Worm (Caenorhabditis elegans) whole organism, L4 larva: Measurements from ENCODE around the gene C24H11.1.
A peak's percentile ranks its signal among the peaks of the same experiment; 100 is the strongest.

ENCODE experiments used
- D1046.2 ChIP-seq: fragments of 200-800 bp; sonication (Bioruptor generic); IDR thresholded peaks from 2 replicates; pipeline ENCODE4 v1.3.6; 2022; ENCODE audit warnings: missing genetic modification characterization, missing compliant biosample characterization
- F37D6.2 ChIP-seq: sonication (generic microtip); optimal IDR thresholded peaks from 2 replicates; lab custom pipeline; 2016; ENCODE audit warnings: mild to moderate bottlenecking, missing genetic modification characterization, missing compliant biosample characterization
- F44E2.7 ChIP-seq: fragments of 200-800 bp; sonication (Bioruptor generic); IDR thresholded peaks from 2 replicates; pipeline ENCODE4 v2.1.2; 2022; ENCODE audit warnings: missing genetic modification characterization, missing compliant biosample characterization
- F49E8.2 ChIP-seq: sonication (generic microtip); optimal IDR thresholded peaks from 2 replicates; lab custom pipeline; 2016; ENCODE audit warnings: missing compliant biosample characterization, mild to moderate bottlenecking, missing genetic modification characterization, borderline replicate concordance
- Y105C5A.15 ChIP-seq: fragments of 200-800 bp; sonication (Bioruptor generic); IDR thresholded peaks from 2 replicates; pipeline ENCODE4 v1.3.6; 2022; ENCODE audit warnings: missing genetic modification characterization, missing compliant biosample characterization
- Y5F2A.4 ChIP-seq: fragments of 200-800 bp; sonication (Bioruptor generic); optimal IDR thresholded peaks from 2 replicates; lab custom pipeline; 2018; ENCODE audit warnings: mild to moderate bottlenecking, missing genetic modification characterization, missing compliant biosample characterization
- aha-1 ChIP-seq: fragments of 150-350 bp; peaks from one replicate; lab custom pipeline; 2014; ENCODE audit warnings: missing biosample characterization, missing genetic modification characterization
- aly-2 ChIP-seq: sonication (generic microtip); optimal IDR thresholded peaks from 2 replicates; lab custom pipeline; 2018; ENCODE audit warnings: missing biosample characterization, missing genetic modification characterization
- arid-1 ChIP-seq: fragments of 200-800 bp; sonication (Bioruptor generic); conservative IDR thresholded peaks from 2 replicates; pipeline ENCODE4 v1.3.6; 2022; ENCODE audit warnings: missing genetic modification reagents, missing genetic modification characterization, missing compliant biosample characterization
- ceh-82 ChIP-seq: sonication (generic microtip); optimal IDR thresholded peaks from 2 replicates; lab custom pipeline; 2017; ENCODE audit warnings: missing biosample characterization, missing genetic modification characterization
- cey-2 ChIP-seq: sonication (generic microtip); optimal IDR thresholded peaks from 3 replicates; lab custom pipeline; 2017; ENCODE audit warnings: missing genetic modification characterization, mild to moderate bottlenecking, missing compliant biosample characterization, antibody characterized with exemption, borderline replicate concordance; ENCODE audit not compliant: insufficient read depth
- daf-16 ChIP-seq, 3 experiments: sonication (generic microtip); optimal IDR thresholded peaks; 2 replicates each; lab custom pipeline; 2016 to 2017; ENCODE audit warnings: missing genetic modification characterization in 3 of 3, missing genetic modification reagents in 3 of 3, mild to moderate bottlenecking in 2 of 3, missing compliant biosample characterization in 2 of 3, missing biosample characterization in 1 of 3, moderate library complexity in 1 of 3
- daf-19 ChIP-seq: fragments of 200-800 bp; sonication (Bioruptor generic); conservative IDR thresholded peaks from 2 replicates; pipeline ENCODE4 v1.3.6; 2022; ENCODE audit warnings: missing genetic modification characterization, missing compliant biosample characterization
- dpl-1 ChIP-seq: fragments of 150-350 bp; optimal IDR thresholded peaks from 2 replicates; lab custom pipeline; 2014; ENCODE audit warnings: missing biosample characterization, missing genetic modification reagents, missing genetic modification characterization
- fos-1 ChIP-seq: fragments of 150-350 bp; optimal IDR thresholded peaks from 2 replicates; lab custom pipeline; 2014; ENCODE audit warnings: missing biosample characterization, missing genetic modification characterization
- gei-8 ChIP-seq: fragments of 200-800 bp; sonication (Bioruptor generic); optimal IDR thresholded peaks from 2 replicates; lab custom pipeline; 2018; ENCODE audit warnings: mild to moderate bottlenecking, missing genetic modification characterization, missing compliant biosample characterization
- jun-1 ChIP-seq: fragments of 150-350 bp; optimal IDR thresholded peaks from 2 replicates; lab custom pipeline; 2014; ENCODE audit warnings: missing biosample characterization, missing genetic modification reagents, missing genetic modification characterization
- lim-7 ChIP-seq: fragments of 200-800 bp; sonication (Bioruptor generic); IDR thresholded peaks from 2 replicates; pipeline ENCODE4 v1.3.6; 2022; ENCODE audit warnings: missing genetic modification characterization, missing compliant biosample characterization
- lin-15B ChIP-seq: fragments of 150-350 bp; sonication (generic microtip); optimal IDR thresholded peaks from 3 replicates; lab custom pipeline; 2014; ENCODE audit warnings: missing biosample characterization, missing genetic modification characterization
- lin-38 ChIP-seq: fragments of 200-800 bp; sonication (Bioruptor generic); IDR thresholded peaks from 2 replicates; pipeline ENCODE4 v1.3.6; 2022; ENCODE audit warnings: missing genetic modification reagents, missing genetic modification characterization, missing compliant biosample characterization
- lsy-2 ChIP-seq, 2 experiments: fragments of 150-350 bp in 1 of 2; sonication (generic microtip) in 1 of 2; optimal IDR thresholded peaks; 2 replicates each; lab custom pipeline; 2014 to 2017; ENCODE audit warnings: missing biosample characterization in 2 of 2, missing genetic modification characterization in 2 of 2
- madf-9 ChIP-seq: fragments of 200-800 bp; sonication (Bioruptor generic); conservative IDR thresholded peaks from 2 replicates; pipeline ENCODE4 v1.3.6; 2022; ENCODE audit warnings: missing genetic modification reagents, missing genetic modification characterization, missing compliant biosample characterization
- mep-1 ChIP-seq: fragments of 150-350 bp; sonication (generic microtip); optimal IDR thresholded peaks from 3 replicates; lab custom pipeline; 2014; ENCODE audit warnings: missing biosample characterization, missing genetic modification characterization
- mes-2 ChIP-seq: sonication (generic microtip); optimal IDR thresholded peaks from 2 replicates; lab custom pipeline; 2016; ENCODE audit warnings: missing genotype, mild to moderate bottlenecking, missing genetic modification characterization, missing compliant biosample characterization; ENCODE audit not compliant: poor library complexity, severe bottlenecking
- mxl-2 ChIP-seq: fragments of 200-800 bp; sonication (Bioruptor generic); conservative IDR thresholded peaks from 2 replicates; pipeline ENCODE4 v1.3.6; 2022; ENCODE audit warnings: missing genetic modification reagents, missing genetic modification characterization, missing compliant biosample characterization
- nhr-10 ChIP-seq: fragments of 150-350 bp; optimal IDR thresholded peaks from 2 replicates; lab custom pipeline; 2014; ENCODE audit warnings: missing biosample characterization, missing genetic modification characterization
- nhr-25 ChIP-seq: sonication (generic microtip); optimal IDR thresholded peaks from 2 replicates; lab custom pipeline; 2017; ENCODE audit warnings: missing genetic modification characterization, mild to moderate bottlenecking, missing compliant biosample characterization, antibody characterized with exemption, moderate library complexity, borderline replicate concordance; ENCODE audit not compliant: insufficient read depth
- nhr-28 ChIP-seq: fragments of 150-350 bp; optimal IDR thresholded peaks from 2 replicates; lab custom pipeline; 2014; ENCODE audit warnings: missing biosample characterization, missing genetic modification characterization
- nhr-41 ChIP-seq: fragments of 200-800 bp; sonication (Bioruptor generic); IDR thresholded peaks from 2 replicates; pipeline ENCODE4 v1.3.6; 2022; ENCODE audit warnings: missing genetic modification reagents, missing genetic modification characterization, missing compliant biosample characterization
- nhr-6 ChIP-seq: fragments of 150-350 bp; optimal IDR thresholded peaks from 2 replicates; lab custom pipeline; 2014; ENCODE audit warnings: missing biosample characterization, missing genetic modification characterization
- nhr-76 ChIP-seq: fragments of 150-350 bp; optimal IDR thresholded peaks from 2 replicates; lab custom pipeline; 2014; ENCODE audit warnings: missing biosample characterization, missing genetic modification characterization
- nhr-77 ChIP-seq: fragments of 150-350 bp; optimal IDR thresholded peaks from 2 replicates; lab custom pipeline; 2014; ENCODE audit warnings: missing biosample characterization, missing genetic modification characterization
- php-3 ChIP-seq: fragments of 200-800 bp; sonication (Bioruptor generic); IDR thresholded peaks from 2 replicates; pipeline ENCODE4 v1.3.6; 2022; ENCODE audit warnings: missing genetic modification reagents, missing genetic modification characterization, missing compliant biosample characterization
- pqm-1 ChIP-seq: sonication (generic microtip); optimal IDR thresholded peaks from 2 replicates; lab custom pipeline; 2017; ENCODE audit warnings: missing biosample characterization, missing genetic modification characterization
- saeg-2 ChIP-seq: fragments of 200-800 bp; sonication (Bioruptor generic); IDR thresholded peaks from 2 replicates; pipeline ENCODE4 v1.3.6; 2022; ENCODE audit warnings: missing genetic modification reagents, missing genetic modification characterization, missing compliant biosample characterization
- set-16 ChIP-seq: fragments of 200-800 bp; sonication (Bioruptor generic); IDR thresholded peaks from 2 replicates; pipeline ENCODE4 v1.3.6; 2022; ENCODE audit warnings: missing genetic modification reagents, missing genetic modification characterization, missing compliant biosample characterization
- skn-1 ChIP-seq: fragments of 150-350 bp; optimal IDR thresholded peaks from 2 replicates; lab custom pipeline; 2014; ENCODE audit warnings: missing biosample characterization, missing genetic modification characterization
- spr-3 ChIP-seq: fragments of 200-800 bp; sonication (Bioruptor generic); optimal IDR thresholded peaks from 2 replicates; lab custom pipeline; 2018; ENCODE audit warnings: mild to moderate bottlenecking, missing genetic modification characterization, missing compliant biosample characterization
- unc-130 ChIP-seq: sonication (generic microtip); optimal IDR thresholded peaks from 2 replicates; lab custom pipeline; 2016; ENCODE audit warnings: missing genetic modification reagents, missing genetic modification characterization, missing compliant biosample characterization
- unc-39 ChIP-seq: sonication (generic microtip); optimal IDR thresholded peaks from 2 replicates; lab custom pipeline; 2017; ENCODE audit warnings: missing biosample characterization, missing genetic modification characterization
- unc-62 ChIP-seq, 3 experiments: fragments of 150-350 bp in 1 of 3; sonication (generic microtip); optimal IDR thresholded peaks in 2 of 3; peaks in 1 of 3; 1 replicate in 1 of 3; 2 replicates in 2 of 3; lab custom pipeline; 2014 to 2017; ENCODE audit warnings: missing biosample characterization in 3 of 3, missing genetic modification characterization in 3 of 3, missing genetic modification reagents in 3 of 3, missing genotype in 1 of 3
- zfp-3 ChIP-seq: fragments of 200-800 bp; sonication (Bioruptor generic); conservative IDR thresholded peaks from 2 replicates; pipeline ENCODE4 v1.3.6; 2022; ENCODE audit warnings: missing genetic modification reagents, missing genetic modification characterization, missing compliant biosample characterization
- zip-2 ChIP-seq: fragments of 150-350 bp; optimal IDR thresholded peaks from 2 replicates; lab custom pipeline; 2014; ENCODE audit warnings: missing biosample characterization, missing genetic modification characterization

Gene C24H11.1

DNA sequence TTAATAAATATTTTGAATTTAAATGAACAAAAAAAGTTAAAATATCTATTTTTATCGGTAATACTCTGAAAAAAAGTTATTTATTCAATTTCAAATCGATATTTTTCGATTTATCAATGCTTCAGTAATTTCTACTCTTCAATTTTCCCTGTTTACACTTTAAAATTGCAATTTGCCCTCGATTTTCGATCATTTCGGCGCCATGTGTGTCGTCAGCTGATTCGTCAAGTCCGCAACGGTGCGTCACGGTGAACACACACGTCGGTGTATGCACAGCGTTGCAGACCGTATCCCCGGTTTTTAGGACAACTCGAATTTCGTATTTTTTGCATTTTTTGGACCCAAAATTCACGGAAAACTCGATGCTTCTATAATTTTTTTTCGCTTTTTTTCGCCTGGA lies 35.8 kb downstream of the C24H11.1 start, which contains the start of gene C18D11.3 (continued):
- TF ChIP-seq ceh-82 (no peak), daf-19 (no peak), unc-62 (GFP tag; optimal IDR thresholded peaks at IDR 0.05 in 1 of 2; lab: Kevin White, UChicago) (peak in 1 of 2 experiments; percentile 97), unc-62 (tag; optimal IDR thresholded peaks at IDR 0.05; lab: Kevin White, UChicago) (no peak), saeg-2 (GFP tag; lab: Robert Waterston, UW) (no peak), mxl-2 (GFP tag; lab: Robert Waterston, UW) (no peak), D1046.2 (GFP tag; lab: Robert Waterston, UW) (no peak), aha-1 (tag; lab: Kevin White, UChicago) (peak; percentile 99), spr-3 (no peak)

DNA sequence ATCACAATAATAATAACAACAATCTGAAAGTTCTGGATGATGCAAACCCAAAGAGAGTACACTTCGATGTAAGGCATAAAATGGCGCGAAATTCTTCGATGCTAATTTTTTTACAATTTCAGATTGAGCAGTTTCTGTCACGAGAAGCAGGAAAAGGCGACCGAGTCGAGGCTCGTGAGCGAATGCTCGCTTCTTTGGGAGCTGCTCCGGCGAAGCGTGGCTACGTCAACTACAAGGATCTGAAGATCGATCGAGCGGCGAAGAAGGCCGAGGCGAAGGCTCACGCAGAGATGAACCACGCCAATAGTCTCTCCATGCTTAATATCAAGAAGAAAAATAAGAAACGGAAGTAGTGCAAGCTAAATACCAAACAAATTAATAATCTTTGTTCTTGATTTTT lies 36.6 kb downstream of the C24H11.1 start:
- TF ChIP-seq pqm-1 (tag; lab: Kevin White, UChicago) (no peak), set-16 (GFP tag; lab: Robert Waterston, UW) (peak; percentile 61; the same call in 1 of the 2 replicates)
- TF ChIP-seq, all 104 proteins: peak for 1

DNA sequence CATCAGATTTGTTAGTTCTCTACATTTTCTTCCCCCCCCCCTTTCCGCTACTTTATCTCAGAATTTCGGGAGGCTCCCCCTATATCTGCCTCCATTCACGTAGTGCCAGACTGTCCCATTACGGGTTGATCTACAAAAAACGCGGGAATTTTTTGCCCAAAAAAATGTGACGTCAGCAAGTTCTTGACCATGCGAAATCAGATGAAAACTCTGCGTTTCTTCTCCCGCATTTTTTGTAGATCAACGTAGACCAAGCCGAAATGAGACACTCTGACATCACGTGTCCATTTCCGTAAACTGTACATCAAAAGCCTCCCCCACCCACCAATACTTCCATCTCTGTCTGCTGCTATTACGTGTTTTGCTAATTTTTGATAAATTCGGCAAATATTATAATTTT lies 37.1 kb downstream of the C24H11.1 start:
- no peak for TF ChIP-seq lim-7 (GFP tag; lab: Robert Waterston, UW)
- no peak for TF ChIP-seq zfp-3 (GFP tag; lab: Robert Waterston, UW)
- no peak for TF ChIP-seq Y105C5A.15 (GFP tag; lab: Robert Waterston, UW)
- TF ChIP-seq php-3 (GFP tag; lab: Robert Waterston, UW), result no peak
- TF ChIP-seq daf-16 (GFP tag; optimal IDR thresholded peaks at IDR 0.05; lab: Kevin White, UChicago), result no peak
- peak; percentile 0 for TF ChIP-seq daf-16 (tag; optimal IDR thresholded peaks at IDR 0.05; lab: Kevin White, UChicago)
- peak; percentile 53 for TF ChIP-seq aha-1 (tag; lab: Kevin White, UChicago)
- TF ChIP-seq lin-38 (GFP tag; lab: Robert Waterston, UW), result peak; percentile 10; the same call in 1 of the 2 replicates
- no peak for TF ChIP-seq spr-3
- TF ChIP-seq aly-2 (tag; lab: Kevin White, UChicago), result no peak
- TF ChIP-seq fos-1 (tag; lab: Kevin White, UChicago), result no peak
- peak; percentile 32; the same call in 1 of the 2 replicates for TF ChIP-seq arid-1 (GFP tag; lab: Robert Waterston, UW)
- no peak for TF ChIP-seq jun-1 (tag; lab: Kevin White, UChicago)
- TF ChIP-seq, all 104 proteins: peak for 4

DNA sequence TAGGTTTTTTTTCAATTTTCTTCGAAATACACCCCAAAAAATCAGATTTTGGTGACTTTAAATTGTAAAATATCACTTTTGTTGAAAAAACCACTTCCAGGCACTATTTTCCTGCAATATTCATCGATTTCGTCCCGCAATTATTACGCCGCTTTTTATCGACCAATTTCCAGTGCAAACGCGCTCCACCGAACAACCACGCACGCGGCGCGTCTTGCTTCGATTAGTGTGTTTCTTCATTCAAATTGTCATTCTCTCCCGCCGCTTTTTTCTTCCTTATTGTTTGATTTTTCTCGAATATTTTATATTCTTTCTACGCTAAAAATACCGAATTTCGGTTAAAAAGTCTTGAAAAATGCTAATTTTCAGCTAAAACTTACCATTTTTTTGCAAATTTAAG lies 38.2 kb downstream of the C24H11.1 start:
- TF ChIP-seq F49E8.2 (tag; lab: Kevin White, UChicago) (no peak), lin-15B (no peak), zfp-3 (GFP tag; lab: Robert Waterston, UW) (no peak), dpl-1 (GFP tag; lab: Kevin White, UChicago) (peak; percentile 64), mes-2 (peak; percentile 86), F44E2.7 (GFP tag; lab: Robert Waterston, UW) (no peak), nhr-41 (GFP tag; lab: Robert Waterston, UW) (no peak), nhr-77 (tag; lab: Kevin White, UChicago) (peak; percentile 36), aha-1 (tag; lab: Kevin White, UChicago) (peak; percentile 93), skn-1 (no peak), saeg-2 (GFP tag; lab: Robert Waterston, UW) (no peak), jun-1 (tag; lab: Kevin White, UChicago) (no peak), nhr-28 (tag; lab: Kevin White, UChicago) (peak; percentile 56), mep-1 (tag; lab: Kevin White, UChicago) (peak; percentile 64), nhr-76 (tag; lab: Kevin White, UChicago) (no peak), unc-130 (GFP tag; lab: Kevin White, UChicago) (no peak), set-16 (GFP tag; lab: Robert Waterston, UW) (no peak), Y5F2A.4 (GFP tag; lab: Kevin White, UChicago) (no peak), F37D6.2 (tag; lab: Kevin White, UChicago) (no peak), spr-3 (no peak), daf-19 (no peak), nhr-6 (tag; lab: Kevin White, UChicago) (peak; percentile 42), fos-1 (tag; lab: Kevin White, UChicago) (no peak), arid-1 (GFP tag; lab: Robert Waterston, UW) (0 out of 2 replicates have a peak, but pooled peaks have one; percentile 42), zip-2 (tag; lab: Kevin White, UChicago) (no peak), madf-9 (GFP tag; lab: Robert Waterston, UW) (no peak), nhr-10 (tag; lab: Kevin White, UChicago) (no peak), Y105C5A.15 (GFP tag; lab: Robert Waterston, UW) (no peak), unc-39 (tag; lab: Kevin White, UChicago) (no peak), nhr-25 (tag; lab: Kevin White, UChicago) (no peak), lsy-2 (tag; optimal IDR thresholded peaks at IDR 0.05; lab: Kevin White, UChicago) (peak in 1 of 2 experiments; percentile 87), mxl-2 (GFP tag; lab: Robert Waterston, UW) (no peak), cey-2 (tag; lab: Kevin White, UChicago) (no peak), gei-8 (GFP tag; lab: Kevin White, UChicago) (no peak)
